Worm (Caenorhabditis elegans): ENCODE results near the gene ram-2.

DNA sequence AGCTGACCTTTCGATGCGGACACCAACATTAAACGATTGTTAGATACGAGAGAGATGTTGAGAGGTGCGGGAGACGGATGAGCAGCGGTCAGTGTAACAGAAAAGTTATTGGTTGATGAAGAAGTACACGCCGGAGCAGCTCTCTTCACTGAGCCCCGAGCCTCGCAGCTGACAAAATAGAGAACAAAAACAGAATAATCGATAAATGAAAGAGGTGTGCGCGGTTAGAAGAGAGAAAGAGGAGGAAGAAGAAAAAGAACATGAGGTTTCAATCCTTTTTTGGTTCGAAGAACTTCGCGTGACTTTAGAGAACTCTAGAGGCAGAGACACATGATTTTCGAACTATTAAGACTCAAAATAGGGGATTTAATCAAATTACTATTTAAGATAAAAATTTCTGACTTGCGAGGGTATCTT lies 25.2 kb upstream of the ram-2 start:
- no peak for TF ChIP-seq ceh-36 (tag; optimal IDR thresholded peaks at IDR 0.05)
- TF ChIP-seq flt-1 (GFP tag; IDR thresholded peaks at IDR 0.05) = no peak

Data from whole organism, early embryonic.